Worm (Caenorhabditis elegans): ENCODE data around the gene nep-15.

The nep-15 gene

DNA sequence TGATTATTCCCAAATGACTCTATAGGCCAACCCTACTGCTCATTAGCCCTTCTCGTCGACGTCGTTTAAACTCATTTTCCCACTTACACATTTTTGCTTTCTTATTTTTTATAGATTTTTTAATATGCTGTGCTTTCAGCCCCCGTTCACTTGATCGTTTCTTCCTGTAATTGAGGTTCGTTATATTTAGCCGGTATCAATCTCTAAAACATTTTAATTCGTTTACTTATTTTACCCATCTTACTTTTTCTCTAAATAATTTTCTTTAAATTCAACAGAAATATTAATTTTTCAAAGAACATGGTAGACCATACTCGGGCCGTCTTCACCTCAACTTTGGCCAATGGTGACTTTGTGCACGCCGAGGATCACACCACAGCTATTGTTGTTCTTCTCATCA lies 30.3 kb upstream of the nep-15 start, which contains the start of gene F55E10.1:
Gene F55E10.1, plus strand, starts transcription at position 301 of the 400 bp plus-strand sequence.
- no peak for TF ChIP-seq ceh-34 (tag; optimal IDR thresholded peaks at IDR 0.05)
- TF ChIP-seq ceh-22 (tag; optimal IDR thresholded peaks at IDR 0.05), result no peak
- TF ChIP-seq F13H6.1 (tag; optimal IDR thresholded peaks at IDR 0.05), result no peak
- TF ChIP-seq hlh-15 (tag; optimal IDR thresholded peaks at IDR 0.05), result no peak
- no peak for TF ChIP-seq eyg-1 (tag; optimal IDR thresholded peaks at IDR 0.05)
- no peak for TF ChIP-seq Y22D7AL.16 (tag; optimal IDR thresholded peaks at IDR 0.05)
- no peak for TF ChIP-seq ama-1 (optimal IDR thresholded peaks at IDR 0.05)
- no peak for TF ChIP-seq ceh-19 (GFP tag; optimal IDR thresholded peaks at IDR 0.05)
- no peak for TF ChIP-seq C08G9.2 (tag; optimal IDR thresholded peaks at IDR 0.05)
- no peak for TF ChIP-seq gmeb-2 (tag; optimal IDR thresholded peaks at IDR 0.05)
- no peak for TF ChIP-seq ceh-48 (tag; optimal IDR thresholded peaks at IDR 0.05)
- no peak for TF ChIP-seq nfya-1 (tag; optimal IDR thresholded peaks at IDR 0.05)
- TF ChIP-seq ceh-2 (tag; optimal IDR thresholded peaks at IDR 0.05), result no peak
- TF ChIP-seq unc-42 (tag; optimal IDR thresholded peaks at IDR 0.05), result no peak

ce11 chrX:8346248-8346647 lies 25.8 kb upstream of the nep-15 start, which contains the start of gene drd-5:
Gene drd-5 (minus strand): TSS chrX:8346348.
- no peak for TF ChIP-seq Y22D7AL.16 (tag; optimal IDR thresholded peaks at IDR 0.05)
- TF ChIP-seq nfya-1 (tag; optimal IDR thresholded peaks at IDR 0.05), result no peak
- TF ChIP-seq unc-42 (tag; optimal IDR thresholded peaks at IDR 0.05), result no peak
- TF ChIP-seq nhr-232 (tag; optimal IDR thresholded peaks at IDR 0.05), result no peak
- TF ChIP-seq madf-2 (tag; optimal IDR thresholded peaks at IDR 0.05), result no peak
- TF ChIP-seq ref-2 (tag; optimal IDR thresholded peaks at IDR 0.05), result no peak
- no peak for TF ChIP-seq sox-4 (tag; optimal IDR thresholded peaks at IDR 0.05)
- no peak for TF ChIP-seq fkh-10 (GFP tag; optimal IDR thresholded peaks at IDR 0.05)
- TF ChIP-seq pax-1 (tag; optimal IDR thresholded peaks at IDR 0.05), result no peak
- TF ChIP-seq hlh-30 (tag; optimal IDR thresholded peaks at IDR 0.05; ENCODE audit: insufficient read depth), result no peak
- no peak for TF ChIP-seq lin-11 (tag; optimal IDR thresholded peaks at IDR 0.05)
- no peak for TF ChIP-seq ceh-24 (tag; optimal IDR thresholded peaks at IDR 0.05)
- TF ChIP-seq F13H6.1 (tag; optimal IDR thresholded peaks at IDR 0.05), result no peak

DNA sequence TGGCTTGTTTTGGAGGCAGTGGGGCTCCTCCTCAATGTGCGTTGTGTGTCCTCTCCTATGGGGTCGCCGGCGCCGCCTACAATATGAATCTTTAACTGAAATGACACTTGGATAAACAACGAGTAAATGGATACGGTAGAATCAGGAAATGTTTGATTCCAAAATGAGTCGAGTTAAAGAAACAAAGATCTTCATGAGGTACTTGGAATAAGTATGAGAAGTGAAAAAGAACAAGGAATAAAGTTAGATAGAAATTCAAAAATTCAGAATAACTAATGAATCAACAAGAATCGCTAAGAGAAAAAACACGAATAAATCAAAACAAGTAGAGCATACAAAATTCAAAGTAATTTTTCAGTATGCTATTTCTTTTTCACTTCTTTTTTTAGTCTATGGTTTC lies 21.0 kb upstream of the nep-15 start, which contains the start of gene npr-28:
Gene npr-28, minus strand, starts transcription at position 101 of the 400 bp plus-strand sequence.
- TF ChIP-seq sox-4 (tag; optimal IDR thresholded peaks at IDR 0.05) (no peak), sox-2 (GFP tag; IDR thresholded peaks at IDR 0.05) (no peak), ceh-9 (tag; optimal IDR thresholded peaks at IDR 0.05) (no peak), tbx-7 (tag; optimal IDR thresholded peaks at IDR 0.05) (no peak), ceh-45 (GFP tag; IDR thresholded peaks at IDR 0.05) (no peak), K09A11.1 (tag; optimal IDR thresholded peaks at IDR 0.05; ENCODE audit: insufficient read depth) (no peak), madf-2 (tag; optimal IDR thresholded peaks at IDR 0.05) (no peak), tbx-2 (tag; optimal IDR thresholded peaks at IDR 0.05) (no peak), T23F11.4 (GFP tag; optimal IDR thresholded peaks at IDR 0.05) (no peak), ztf-16 (tag; optimal IDR thresholded peaks at IDR 0.05) (no peak), npax-4 (tag; optimal IDR thresholded peaks at IDR 0.05) (no peak), elt-4 (tag; optimal IDR thresholded peaks at IDR 0.05) (no peak), ceh-34 (tag; optimal IDR thresholded peaks at IDR 0.05) (no peak), odd-2 (tag; optimal IDR thresholded peaks at IDR 0.05) (no peak), fkh-6 (tag; optimal IDR thresholded peaks at IDR 0.05) (no peak), ceh-24 (tag; optimal IDR thresholded peaks at IDR 0.05) (no peak), hlh-13 (GFP tag; optimal IDR thresholded peaks at IDR 0.05) (no peak), ceh-22 (tag; optimal IDR thresholded peaks at IDR 0.05) (no peak), unc-42 (tag; optimal IDR thresholded peaks at IDR 0.05) (no peak), nhr-11 (tag; optimal IDR thresholded peaks at IDR 0.05) (no peak)

ce11 chrX:8354284-8354784 lies 17.7 kb upstream of the nep-15 start:
- no peak for TF ChIP-seq hlh-13 (GFP tag; optimal IDR thresholded peaks at IDR 0.05)
- no peak for TF ChIP-seq ref-2 (tag; optimal IDR thresholded peaks at IDR 0.05)
- TF ChIP-seq ceh-6 (GFP tag; optimal IDR thresholded peaks at IDR 0.05), result no peak
- no peak for TF ChIP-seq sox-4 (tag; optimal IDR thresholded peaks at IDR 0.05)

Data from whole organism, late embryonic.